Fruit fly (Drosophila melanogaster): Measurements from ENCODE around the gene CG31019.

Gene CG31019

DNA sequence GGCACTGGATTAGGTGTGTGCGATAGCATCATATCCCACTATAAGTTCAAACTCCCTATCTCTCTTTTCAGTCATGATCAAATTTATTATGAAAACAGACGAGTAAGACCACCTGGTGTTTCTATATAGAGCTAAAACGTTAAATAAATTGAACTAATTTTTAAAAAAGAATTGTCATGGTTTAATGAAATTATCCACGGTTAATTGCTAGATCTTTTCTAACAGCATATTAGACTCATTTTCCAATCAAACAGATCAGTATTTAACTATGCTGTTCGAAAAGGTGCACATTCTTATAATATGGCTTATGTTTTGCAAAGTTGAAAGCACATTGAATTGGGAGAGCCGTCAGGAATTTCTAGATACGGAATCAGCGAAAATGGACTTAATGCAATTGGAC is 7.1 kb downstream of the CG31019 start, which contains the start of gene PH4alphaNE3:
Gene PH4alphaNE3, plus strand, starts transcription at position 301 of the 400 bp plus-strand sequence.
- TF ChIP-seq CG14711 (tag; optimal IDR thresholded peaks at IDR 0.05) (no peak), Clk (GFP tag; optimal IDR thresholded peaks at IDR 0.05) (no peak)

- TF ChIP-seq cnc (optimal IDR thresholded peaks at IDR 0.05) (no peak), ovo (GFP tag; optimal IDR thresholded peaks at IDR 0.05) (no peak), CG7045 (GFP tag; optimal IDR thresholded peaks at IDR 0.05) (no peak), CG11617 (GFP tag; optimal IDR thresholded peaks at IDR 0.05) (no peak), CG5204 (GFP tag; optimal IDR thresholded peaks at IDR 0.05) (no peak), Clk (GFP tag; optimal IDR thresholded peaks at IDR 0.05) (no peak), Crg-1 (GFP tag; optimal IDR thresholded peaks at IDR 0.05) (no peak), CG1620 (GFP tag; optimal IDR thresholded peaks at IDR 0.05) (no peak), bab1 (GFP tag; optimal IDR thresholded peaks at IDR 0.05) (no peak), CG33017 (tag; optimal IDR thresholded peaks at IDR 0.05) (no peak), tj (GFP tag; optimal IDR thresholded peaks at IDR 0.05) (no peak), CG7101 (tag; optimal IDR thresholded peaks at IDR 0.05) (no peak), toe (GFP tag; optimal IDR thresholded peaks at IDR 0.05) (no peak), Hr96 (GFP tag; optimal IDR thresholded peaks at IDR 0.05) (no peak)
Observed at dm6 chr3R:30605889-30606288, 9.1 kb downstream of the CG31019 start, which contains the start of gene CG31016. TSS of gene CG31016 (plus strand) at chr3R:30606189.

- peak; percentile 58 for TF ChIP-seq pad (GFP tag; optimal IDR thresholded peaks at IDR 0.05)
- TF ChIP-seq CG11617 (GFP tag; optimal IDR thresholded peaks at IDR 0.05) = no peak
- no peak for TF ChIP-seq CG33017 (tag; optimal IDR thresholded peaks at IDR 0.05)
Observed at dm6 chr3R:30616098-30616857, 19.5 kb downstream of the CG31019 start.

- TF ChIP-seq Hr96 (GFP tag; optimal IDR thresholded peaks at IDR 0.05) (no peak), cnc (optimal IDR thresholded peaks at IDR 0.05) (no peak), pad (GFP tag; optimal IDR thresholded peaks at IDR 0.05) (peak; percentile 11)
Observed at dm6 chr3R:30617457-30617856, 20.7 kb downstream of the CG31019 start.

DNA sequence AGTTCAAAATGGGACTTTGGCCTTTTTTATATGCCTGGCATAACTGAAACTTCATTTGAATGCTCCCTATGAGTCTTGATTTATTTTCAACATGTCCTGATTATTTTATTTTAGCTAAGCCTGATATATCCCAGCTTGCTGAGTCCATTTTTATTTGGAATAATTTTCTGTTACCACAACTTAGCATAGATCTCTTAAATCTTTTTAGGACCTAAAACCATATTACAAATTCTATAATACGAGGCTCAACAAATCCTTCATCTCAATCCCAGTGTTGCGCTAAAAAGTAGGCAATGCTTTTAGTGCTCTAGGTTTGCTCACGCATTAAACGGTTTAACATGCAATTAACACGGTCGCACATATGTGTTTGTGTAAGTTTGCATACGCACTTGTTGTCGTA is 25.0 kb downstream of the CG31019 start, which contains the start of gene CG44954:
Gene CG44954, minus strand, starts transcription at position 101 of the 400 bp plus-strand sequence.
- TF ChIP-seq kay (GFP tag; ENCODE audit: borderline replicate concordance) = no peak
- TF ChIP-seq Crg-1 (GFP tag; optimal IDR thresholded peaks at IDR 0.05) = no peak
- no peak for TF ChIP-seq CG1620 (GFP tag; optimal IDR thresholded peaks at IDR 0.05)
- no peak for TF ChIP-seq tj (GFP tag; optimal IDR thresholded peaks at IDR 0.05)
- no peak for TF ChIP-seq toe (GFP tag; optimal IDR thresholded peaks at IDR 0.05)
- TF ChIP-seq bab1 (GFP tag; optimal IDR thresholded peaks at IDR 0.05) = no peak
- no peak for TF ChIP-seq CG14711 (tag; optimal IDR thresholded peaks at IDR 0.05)
- no peak for TF ChIP-seq CG33017 (tag; optimal IDR thresholded peaks at IDR 0.05)
- no peak for TF ChIP-seq cnc (optimal IDR thresholded peaks at IDR 0.05)
- TF ChIP-seq CG7101 (tag; optimal IDR thresholded peaks at IDR 0.05) = no peak
- no peak for TF ChIP-seq CG12768 (GFP tag; optimal IDR thresholded peaks at IDR 0.05)

- TF ChIP-seq kay (GFP tag; ENCODE audit: borderline replicate concordance) (no peak), tj (GFP tag; optimal IDR thresholded peaks at IDR 0.05) (no peak), Mnt (GFP tag; optimal IDR thresholded peaks at IDR 0.05) (no peak), bab1 (GFP tag; optimal IDR thresholded peaks at IDR 0.05) (no peak), Hr96 (GFP tag; optimal IDR thresholded peaks at IDR 0.05) (no peak), CG14711 (tag; optimal IDR thresholded peaks at IDR 0.05) (no peak), ovo (GFP tag; optimal IDR thresholded peaks at IDR 0.05) (no peak)
Observed at dm6 chr3R:30628928-30629327, 32.1 kb downstream of the CG31019 start, which contains the start of gene CG2267. TSS of gene CG2267 (minus strand) at chr3R:30629028.

DNA sequence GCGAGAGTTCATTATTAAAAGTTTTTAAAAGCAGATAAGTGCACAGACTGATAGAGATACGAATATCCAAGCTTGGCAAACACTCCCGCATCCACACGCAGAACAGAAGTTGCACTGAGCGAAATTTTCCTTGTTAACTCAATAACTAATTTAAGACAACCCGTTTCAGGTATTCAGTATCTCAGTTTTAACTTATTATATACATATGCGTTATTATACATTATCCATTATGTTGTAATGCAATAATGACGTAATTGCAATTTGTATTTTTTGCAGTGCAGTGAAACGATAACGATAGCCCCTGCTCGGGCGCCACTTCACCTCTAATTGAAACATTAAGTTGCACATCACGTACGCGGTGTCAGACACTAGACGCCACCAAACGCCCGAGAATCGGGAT is 46.4 kb downstream of the CG31019 start:
- TF ChIP-seq Clk (GFP tag; optimal IDR thresholded peaks at IDR 0.05) (no peak), CG7101 (tag; optimal IDR thresholded peaks at IDR 0.05) (no peak), Mnt (GFP tag; optimal IDR thresholded peaks at IDR 0.05) (no peak), ovo (GFP tag; optimal IDR thresholded peaks at IDR 0.05) (no peak), CG33017 (tag; optimal IDR thresholded peaks at IDR 0.05) (no peak), toe (GFP tag; optimal IDR thresholded peaks at IDR 0.05) (no peak), CG1620 (GFP tag; optimal IDR thresholded peaks at IDR 0.05) (no peak), kay (GFP tag; ENCODE audit: borderline replicate concordance) (no peak), cnc (optimal IDR thresholded peaks at IDR 0.05) (no peak), CG11617 (GFP tag; optimal IDR thresholded peaks at IDR 0.05) (no peak), CG7045 (GFP tag; optimal IDR thresholded peaks at IDR 0.05) (no peak), Crg-1 (GFP tag; optimal IDR thresholded peaks at IDR 0.05) (no peak), bab1 (GFP tag; optimal IDR thresholded peaks at IDR 0.05) (no peak)

DNA sequence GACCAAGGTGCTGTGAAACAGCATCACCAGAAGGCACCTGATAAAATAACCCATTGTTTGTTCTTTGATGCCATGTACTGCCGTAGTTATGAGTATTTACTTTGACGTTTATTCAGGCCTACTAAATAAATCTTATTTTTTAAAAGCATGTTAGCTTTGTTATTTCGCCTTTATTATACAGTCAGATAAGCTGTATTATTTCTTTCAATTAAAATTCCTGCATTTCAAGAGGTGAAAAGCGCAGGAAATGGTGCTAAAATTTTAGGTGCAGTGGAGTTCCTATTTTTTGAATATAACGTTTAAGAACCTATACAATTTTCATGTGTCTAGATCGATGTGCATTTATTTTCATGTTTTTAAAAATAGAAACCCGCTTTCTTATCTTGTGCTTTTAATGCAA is 49.0 kb downstream of the CG31019 start, which contains the start of gene CG31013:
Gene CG31013, minus strand, starts transcription at position 101 of the 400 bp plus-strand sequence.
- TF ChIP-seq bab1 (GFP tag; optimal IDR thresholded peaks at IDR 0.05) (no peak), tj (GFP tag; optimal IDR thresholded peaks at IDR 0.05) (no peak), ovo (GFP tag; optimal IDR thresholded peaks at IDR 0.05) (no peak), cic (GFP tag; optimal IDR thresholded peaks at IDR 0.05) (no peak), Crg-1 (GFP tag; optimal IDR thresholded peaks at IDR 0.05) (no peak), Mnt (GFP tag; optimal IDR thresholded peaks at IDR 0.05) (no peak), cnc (optimal IDR thresholded peaks at IDR 0.05) (no peak), pad (GFP tag; optimal IDR thresholded peaks at IDR 0.05) (no peak), CG11617 (GFP tag; optimal IDR thresholded peaks at IDR 0.05) (no peak)
